Fruit fly (Drosophila melanogaster) whole organism, embryonic: ENCODE data around the gene Lcp65Ab1.
A peak's percentile ranks its signal among the peaks of the same experiment; 100 is the strongest.

Experiments used
- Atf6 ChIP-seq: fragments of 200-800 bp; sonication (Bioruptor generic); IDR thresholded peaks from 2 replicates; pipeline ENCODE4 v1.3.6; 2022; ENCODE audit warnings: missing biosample characterization, missing genetic modification characterization
- Blimp-1 ChIP-seq: fragments of 200-800 bp; sonication (Bioruptor generic); optimal IDR thresholded peaks from 3 replicates; lab custom pipeline; 2018; ENCODE audit warnings: missing biosample characterization, missing genetic modification characterization, mild to moderate bottlenecking, moderate library complexity, missing genetic modification reagents
- CG10209 ChIP-seq: fragments of 200-800 bp; sonication (Bioruptor generic); optimal IDR thresholded peaks from 3 replicates; lab custom pipeline; 2017; ENCODE audit warnings: missing biosample characterization, mild to moderate bottlenecking, missing genetic modification characterization, missing genetic modification reagents
- CG10267 ChIP-seq: fragments of 200-800 bp; sonication (Bioruptor generic); optimal IDR thresholded peaks from 2 replicates; lab custom pipeline; 2018; ENCODE audit warnings: missing biosample characterization, mild to moderate bottlenecking, missing genetic modification characterization, moderate library complexity
- CG11695 ChIP-seq: fragments of 200-800 bp; sonication (Bioruptor generic); IDR thresholded peaks from 3 replicates; pipeline ENCODE4 v1.3.6; 2022; ENCODE audit warnings: missing biosample characterization, missing genetic modification characterization
- CG11696 ChIP-seq: fragments of 200-800 bp; sonication (Bioruptor generic); IDR thresholded peaks from 2 replicates; pipeline ENCODE4 v1.3.6; 2022; ENCODE audit warnings: missing biosample characterization, missing genetic modification characterization
- CG12391 ChIP-seq: fragments of 200-800 bp; sonication (Bioruptor generic); optimal IDR thresholded peaks from 3 replicates; lab custom pipeline; 2018; ENCODE audit warnings: missing biosample characterization, mild to moderate bottlenecking, missing genetic modification characterization, moderate library complexity
- CG12744 ChIP-seq: fragments of 200-800 bp; sonication (Bioruptor generic); optimal IDR thresholded peaks from 2 replicates; lab custom pipeline; 2016; ENCODE audit warnings: missing biosample characterization, missing genetic modification characterization
- CG12769 ChIP-seq: fragments of 200-800 bp; sonication (Bioruptor generic); optimal IDR thresholded peaks from 2 replicates; lab custom pipeline; 2019; ENCODE audit warnings: missing biosample characterization, mild to moderate bottlenecking, missing genetic modification characterization, moderate library complexity
- CG13296 ChIP-seq: fragments of 200-800 bp; sonication (Bioruptor generic); optimal IDR thresholded peaks from 3 replicates; lab custom pipeline; 2018; ENCODE audit warnings: missing biosample characterization, mild to moderate bottlenecking, missing genetic modification characterization
- CG13894 ChIP-seq: fragments of 200-800 bp; sonication (Bioruptor generic); optimal IDR thresholded peaks from 3 replicates; lab custom pipeline; 2018; ENCODE audit warnings: missing biosample characterization, mild to moderate bottlenecking, missing genetic modification characterization, moderate library complexity
- CG14050 ChIP-seq: fragments of 200-800 bp; sonication (Bioruptor generic); IDR thresholded peaks from 3 replicates; pipeline ENCODE4 v1.3.6; 2022; ENCODE audit warnings: missing biosample characterization, missing genetic modification characterization
- CG17186 ChIP-seq: fragments of 200-800 bp; sonication (Bioruptor generic); optimal IDR thresholded peaks from 3 replicates; lab custom pipeline; 2017; ENCODE audit warnings: missing biosample characterization, missing genetic modification reagents, missing genetic modification characterization
- CG2129 ChIP-seq: fragments of 200-800 bp; sonication (Bioruptor generic); IDR thresholded peaks from 2 replicates; pipeline ENCODE4 v1.3.6; 2022; ENCODE audit warnings: missing biosample characterization, missing genetic modification characterization; ENCODE audit not compliant: partially characterized antibody
- CG33557 ChIP-seq: fragments of 200-800 bp; sonication (Bioruptor generic); optimal IDR thresholded peaks from 2 replicates; lab custom pipeline; 2019; ENCODE audit warnings: missing biosample characterization, mild to moderate bottlenecking, missing genetic modification characterization, moderate library complexity
- CG4360 ChIP-seq: fragments of 200-800 bp; sonication (Bioruptor generic); IDR thresholded peaks from 2 replicates; pipeline ENCODE4 v1.3.6; 2022; ENCODE audit warnings: missing biosample characterization, missing genetic modification characterization
- CG6765 ChIP-seq: fragments of 200-800 bp; sonication (Bioruptor generic); optimal IDR thresholded peaks from 3 replicates; lab custom pipeline; 2017; ENCODE audit warnings: missing biosample characterization, mild to moderate bottlenecking, missing genetic modification characterization
- CG6791 ChIP-seq: fragments of 200-800 bp; sonication (Bioruptor generic); IDR thresholded peaks from 3 replicates; pipeline ENCODE4 v1.3.6; 2022; ENCODE audit warnings: missing biosample characterization, missing genetic modification characterization; ENCODE audit not compliant: partially characterized antibody
- CG7271 ChIP-seq: fragments of 200-800 bp; sonication (Bioruptor generic); optimal IDR thresholded peaks from 2 replicates; lab custom pipeline; 2018; ENCODE audit warnings: missing biosample characterization, mild to moderate bottlenecking, missing genetic modification characterization, moderate library complexity
- CG7556 ChIP-seq: fragments of 200-800 bp; sonication (Bioruptor generic); optimal IDR thresholded peaks from 2 replicates; lab custom pipeline; 2017; ENCODE audit warnings: missing biosample characterization, mild to moderate bottlenecking, missing genetic modification characterization
- CG8290 ChIP-seq, 3 experiments: fragments of 200-800 bp; sonication (Bioruptor generic); optimal IDR thresholded peaks; 2 replicates each; lab custom pipeline; 2016 to 2019; ENCODE audit warnings: missing biosample characterization in 3 of 3, missing genetic modification characterization in 3 of 3, mild to moderate bottlenecking in 2 of 3, moderate library complexity in 1 of 3
- E2f1 ChIP-seq: fragments of 200-800 bp; sonication (Bioruptor generic); IDR thresholded peaks from 2 replicates; pipeline ENCODE4 v1.3.6; 2022; ENCODE audit warnings: missing biosample characterization, missing genetic modification characterization
- Fer2 ChIP-seq: fragments of 200-800 bp; sonication (Bioruptor generic); optimal IDR thresholded peaks from 2 replicates; lab custom pipeline; 2018; ENCODE audit warnings: missing biosample characterization, mild to moderate bottlenecking, missing genetic modification characterization, moderate library complexity
- Hsf ChIP-seq: fragments of 200-800 bp; sonication (Bioruptor generic); optimal IDR thresholded peaks from 3 replicates; lab custom pipeline; 2016; ENCODE audit warnings: missing biosample characterization, missing genetic modification characterization
- Kr ChIP-seq: fragments of 200-800 bp; sonication (Bioruptor generic); optimal IDR thresholded peaks from 2 replicates; lab custom pipeline; 2017; ENCODE audit warnings: missing biosample characterization, mild to moderate bottlenecking, missing genetic modification characterization
- Pdp1 ChIP-seq, 2 experiments: fragments of 200-800 bp; sonication (Bioruptor generic); optimal IDR thresholded peaks; 3 replicates each; lab custom pipeline; 2016; ENCODE audit warnings: missing biosample characterization in 2 of 2, missing genetic modification characterization in 2 of 2, mild to moderate bottlenecking in 1 of 2, moderate library complexity in 1 of 2
- Ssrp ChIP-seq: fragments of 200-800 bp; sonication (Bioruptor generic); optimal IDR thresholded peaks from 2 replicates; lab custom pipeline; 2018; ENCODE audit warnings: missing biosample characterization, mild to moderate bottlenecking, missing genetic modification characterization, moderate library complexity
- al ChIP-seq: fragments of 200-800 bp; sonication (Bioruptor generic); IDR thresholded peaks from 2 replicates; pipeline ENCODE4 v1.3.6; 2022; ENCODE audit warnings: missing biosample characterization, missing genetic modification characterization
- ase ChIP-seq: fragments of 200-800 bp; sonication (Bioruptor generic); IDR thresholded peaks from 3 replicates; pipeline ENCODE4 v1.3.6; 2022; ENCODE audit warnings: missing biosample characterization, missing genetic modification characterization
- ato ChIP-seq: fragments of 200-800 bp; sonication (Bioruptor generic); IDR thresholded peaks from 2 replicates; pipeline ENCODE4 v1.3.6; 2022; ENCODE audit warnings: missing biosample characterization, missing genetic modification characterization; ENCODE audit not compliant: partially characterized antibody
- bab2 ChIP-seq: fragments of 200-800 bp; sonication (Bioruptor generic); optimal IDR thresholded peaks from 2 replicates; lab custom pipeline; 2016; ENCODE audit warnings: missing biosample characterization, missing genetic modification characterization
- bigmax ChIP-seq: fragments of 200-800 bp; sonication (Bioruptor generic); optimal IDR thresholded peaks from 2 replicates; lab custom pipeline; 2018; ENCODE audit warnings: missing biosample characterization, mild to moderate bottlenecking, missing genetic modification characterization
- chinmo ChIP-seq: fragments of 200-800 bp; sonication (Bioruptor generic); IDR thresholded peaks from 4 replicates; pipeline ENCODE4 v1.3.6; 2022; ENCODE audit warnings: missing biosample characterization, missing genetic modification characterization; ENCODE audit not compliant: partially characterized antibody
- cwo ChIP-seq: fragments of 200-800 bp; sonication (Bioruptor generic); optimal IDR thresholded peaks from 3 replicates; lab custom pipeline; 2017; ENCODE audit warnings: missing biosample characterization, missing genetic modification characterization, mild to moderate bottlenecking, moderate library complexity, missing genetic modification reagents
- fru ChIP-seq: fragments of >200 bp; optimal IDR thresholded peaks from 2 replicates; lab custom pipeline; 2017
- grau ChIP-seq: fragments of 200-800 bp; optimal IDR thresholded peaks from 3 replicates; lab custom pipeline; 2019; ENCODE audit warnings: missing biosample characterization, mild to moderate bottlenecking, missing genetic modification characterization, moderate library complexity
- grn ChIP-seq: fragments of 200-800 bp; sonication (Bioruptor generic); optimal IDR thresholded peaks from 3 replicates; lab custom pipeline; 2017; ENCODE audit warnings: missing biosample characterization, missing genetic modification characterization
- nom ChIP-seq: fragments of 200-800 bp; sonication (Bioruptor generic); optimal IDR thresholded peaks from 2 replicates; lab custom pipeline; 2017; ENCODE audit warnings: missing biosample characterization, missing genetic modification characterization, mild to moderate bottlenecking, moderate library complexity, missing genetic modification reagents
- peb ChIP-seq: fragments of 200-800 bp; sonication (Bioruptor generic); IDR thresholded peaks from 2 replicates; pipeline ENCODE4 v1.3.6; 2022; ENCODE audit warnings: missing biosample characterization, missing genetic modification characterization
- pfk ChIP-seq: fragments of 200-800 bp; sonication (Bioruptor generic); optimal IDR thresholded peaks from 2 replicates; lab custom pipeline; 2018; ENCODE audit warnings: missing biosample characterization, mild to moderate bottlenecking, missing genetic modification characterization, moderate library complexity
- psq ChIP-seq: fragments of 200-800 bp; sonication (Bioruptor generic); optimal IDR thresholded peaks from 2 replicates; lab custom pipeline; 2017; ENCODE audit warnings: missing biosample characterization, missing genetic modification characterization
- sd ChIP-seq: fragments of 200-800 bp; sonication (Bioruptor generic); optimal IDR thresholded peaks from 3 replicates; lab custom pipeline; 2018; ENCODE audit warnings: missing biosample characterization, mild to moderate bottlenecking, missing genetic modification characterization, moderate library complexity
- so ChIP-seq: fragments of 200-800 bp; sonication (Bioruptor generic); IDR thresholded peaks from 3 replicates; pipeline ENCODE4 v1.3.6; 2022; ENCODE audit warnings: missing biosample characterization, missing genetic modification characterization
- stwl ChIP-seq: fragments of 200-800 bp; sonication (Bioruptor generic); optimal IDR thresholded peaks from 3 replicates; lab custom pipeline; 2018; ENCODE audit warnings: missing biosample characterization, mild to moderate bottlenecking, missing genetic modification characterization, moderate library complexity
- sug ChIP-seq: fragments of 200-800 bp; optimal IDR thresholded peaks from 2 replicates; lab custom pipeline; 2019; ENCODE audit warnings: missing biosample characterization, mild to moderate bottlenecking, missing genetic modification characterization, moderate library complexity
- tin ChIP-seq: fragments of 200-800 bp; sonication (Bioruptor generic); optimal IDR thresholded peaks from 3 replicates; lab custom pipeline; 2016; ENCODE audit warnings: missing biosample characterization, missing genetic modification characterization
- wdn ChIP-seq: fragments of 200-800 bp; sonication (Bioruptor generic); IDR thresholded peaks from 2 replicates; pipeline ENCODE4 v1.3.6; 2022; ENCODE audit warnings: missing biosample characterization, missing genetic modification characterization

Gene Lcp65Ab1

DNA sequence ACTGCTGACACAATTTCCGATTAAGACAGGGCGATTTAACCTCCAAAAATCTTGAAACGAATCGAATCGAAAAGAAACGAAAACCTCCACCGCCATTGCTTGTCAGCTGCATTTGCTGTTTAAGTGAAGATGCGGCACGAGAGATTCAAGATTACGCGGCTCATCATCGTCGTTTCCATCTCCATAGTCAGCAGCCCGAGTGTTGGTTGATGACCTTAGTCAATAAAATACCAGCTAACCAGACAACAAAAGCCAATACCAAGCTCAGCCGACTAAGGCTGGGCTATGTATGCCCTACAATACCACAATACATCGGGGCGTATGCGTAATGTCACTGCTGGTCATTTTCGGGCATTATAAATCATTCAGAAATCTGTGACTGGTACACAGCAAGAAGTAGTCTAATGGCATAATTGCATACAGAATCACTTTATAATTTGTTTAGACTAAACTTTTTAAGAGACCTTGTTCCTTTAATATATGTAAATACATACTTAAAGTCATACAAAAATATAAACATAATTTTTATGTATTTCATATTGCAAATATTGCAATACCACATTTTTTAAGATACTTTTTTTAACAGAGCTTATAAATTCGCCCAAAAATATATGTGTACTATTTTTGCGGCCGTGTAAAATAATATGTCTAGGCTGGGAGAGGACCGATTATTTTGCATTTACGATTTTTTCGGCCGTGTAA is 8.4 kb upstream of the Lcp65Ab1 start (continued):
- 0 out of 3 replicates have a peak, but pooled peaks have one; percentile 17 for TF ChIP-seq CG11695 (GFP tag; lab: Robert Waterston, UW)
- TF ChIP-seq CG8290 (GFP tag; optimal IDR thresholded peaks at IDR 0.05; lab: Kevin White, UChicago): no peak
- peak in 1 of 2 experiments; percentile 35 for TF ChIP-seq CG8290 (tag; optimal IDR thresholded peaks at IDR 0.05; lab: Kevin White, UChicago)
- no peak for TF ChIP-seq Kr
- TF ChIP-seq peb (GFP tag; lab: Robert Waterston, UW): no peak
- TF ChIP-seq Atf6 (GFP tag; lab: Robert Waterston, UW): no peak
- TF ChIP-seq CG12744 (GFP tag; lab: Kevin White, UChicago): no peak

dm6 chr3L:6141538-6141937 is 7.8 kb upstream of the Lcp65Ab1 start:
- TF ChIP-seq Fer2 (no peak), Ssrp (tag; lab: Kevin White, UChicago) (no peak), CG13894 (peak; percentile 78), CG12391 (tag; lab: Kevin White, UChicago) (no peak), Pdp1 (GFP tag; optimal IDR thresholded peaks at IDR 0.05; lab: Kevin White, UChicago) (peak in 1 of 2 experiments; percentile 65), Blimp-1 (GFP tag; lab: Kevin White, UChicago) (peak; percentile 17), CG13296 (no peak), fru (lab: Kevin White, UChicago) (no peak), ase (GFP tag; lab: Robert Waterston, UW) (no peak), CG10209 (GFP tag; lab: Kevin White, UChicago) (no peak), grn (GFP tag; lab: Kevin White, UChicago) (no peak), Hsf (GFP tag; lab: Kevin White, UChicago) (no peak), CG33557 (GFP tag; lab: Kevin White, UChicago) (no peak), CG10267 (tag; lab: Kevin White, UChicago) (no peak), stwl (tag; lab: Kevin White, UChicago) (no peak), grau (no peak), so (GFP tag; lab: Robert Waterston, UW) (no peak), pfk (GFP tag; lab: Kevin White, UChicago) (no peak), bab2 (GFP tag; lab: Kevin White, UChicago) (no peak), CG12769 (tag; lab: Kevin White, UChicago) (peak; percentile 64), chinmo (GFP tag; lab: Robert Waterston, UW) (peak; percentile 90), sd (tag; lab: Kevin White, UChicago) (peak; percentile 35), sug (tag; lab: Kevin White, UChicago) (no peak), CG7271 (no peak), bigmax (no peak), CG4360 (GFP tag; lab: Robert Waterston, UW) (no peak), E2f1 (no peak), al (GFP tag; lab: Robert Waterston, UW) (no peak), CG6765 (GFP tag; lab: Kevin White, UChicago) (no peak), CG7556 (GFP tag; lab: Kevin White, UChicago) (no peak), cwo (peak; percentile 52), CG14050 (GFP tag; lab: Robert Waterston, UW) (no peak), CG6791 (GFP tag; lab: Robert Waterston, UW) (no peak), psq (GFP tag; lab: Kevin White, UChicago) (no peak), CG2129 (GFP tag; lab: Robert Waterston, UW) (no peak), CG17186 (GFP tag; lab: Kevin White, UChicago) (no peak), Kr (no peak), wdn (GFP tag; lab: Robert Waterston, UW) (no peak), nom (GFP tag; lab: Kevin White, UChicago) (no peak), ato (GFP tag; lab: Robert Waterston, UW) (no peak), tin (GFP tag; lab: Kevin White, UChicago) (no peak), CG11696 (no peak)
